Worm (Caenorhabditis elegans) whole organism, L1 larva: ENCODE measurements around the gene clec-182.
A peak's percentile ranks its signal among the peaks of the same experiment; 100 is the strongest.

ENCODE experiments used
- C16A3.4 ChIP-seq: fragments of 150-350 bp; optimal IDR thresholded peaks from 2 replicates; lab custom pipeline; 2014; ENCODE audit warnings: missing biosample characterization, missing genetic modification characterization
- F16B12.6 ChIP-seq: fragments of 150-350 bp; optimal IDR thresholded peaks from 2 replicates; lab custom pipeline; 2014; ENCODE audit warnings: missing biosample characterization, missing genetic modification characterization
- alr-1 ChIP-seq: fragments of 200-800 bp; sonication (Bioruptor generic); optimal IDR thresholded peaks from 2 replicates; lab custom pipeline; 2018; ENCODE audit warnings: borderline replicate concordance, mild to moderate bottlenecking, missing genetic modification characterization, missing compliant biosample characterization
- aly-2 ChIP-seq: fragments of 150-350 bp; optimal IDR thresholded peaks from 2 replicates; lab custom pipeline; 2014; ENCODE audit warnings: missing biosample characterization, missing genetic modification characterization
- blmp-1 ChIP-seq: fragments of 150-350 bp; optimal IDR thresholded peaks from 2 replicates; lab custom pipeline; 2014; ENCODE audit warnings: missing biosample characterization, missing genetic modification characterization
- dpl-1 ChIP-seq, 3 experiments: fragments of 150-350 bp in 2 of 3; sonication (generic microtip) in 1 of 3; optimal IDR thresholded peaks; 2 replicates each; lab custom pipeline; 2014 to 2017; ENCODE audit warnings: missing biosample characterization in 3 of 3, missing genetic modification characterization in 3 of 3, missing genetic modification reagents in 3 of 3
- dsc-1 ChIP-seq: sonication (generic microtip); optimal IDR thresholded peaks from 2 replicates; lab custom pipeline; 2016; ENCODE audit warnings: mild to moderate bottlenecking, missing genetic modification characterization, missing compliant biosample characterization
- efl-1 ChIP-seq, 4 experiments: fragments of 150-350 bp; optimal IDR thresholded peaks in 3 of 4; peaks in 1 of 4; 1 replicate in 1 of 4; 2 replicates in 3 of 4; lab custom pipeline; 2014; ENCODE audit warnings: missing biosample characterization in 2 of 4, missing genetic modification characterization in 2 of 4, missing genetic modification reagents in 2 of 4
- egl-27 ChIP-seq, 2 experiments: fragments of 150-350 bp in 1 of 2; sonication (generic microtip); optimal IDR thresholded peaks; 3 replicates each; lab custom pipeline; 2017 to 2018; ENCODE audit warnings: missing biosample characterization in 2 of 2, missing genetic modification characterization in 2 of 2, missing genetic modification reagents in 2 of 2
- elt-3 ChIP-seq, 6 experiments: fragments of 150-350 bp in 1 of 6; sonication (generic microtip); optimal IDR thresholded peaks; 2 replicates each; lab custom pipeline; 2017 to 2018; ENCODE audit warnings: missing biosample characterization in 6 of 6, missing genetic modification characterization in 6 of 6, inconsistent platforms in 1 of 6
- fkh-8 ChIP-seq: sonication (generic microtip); optimal IDR thresholded peaks from 2 replicates; lab custom pipeline; 2016; ENCODE audit warnings: mild to moderate bottlenecking, missing genetic modification characterization, missing compliant biosample characterization
- grh-1 ChIP-seq: fragments of 200-800 bp; sonication (Bioruptor generic); IDR thresholded peaks from 2 replicates; pipeline ENCODE4 v1.3.6; 2022; ENCODE audit warnings: missing genetic modification reagents, missing genetic modification characterization, missing compliant biosample characterization
- hlh-17 ChIP-seq: fragments of 200-800 bp; sonication (Bioruptor generic); optimal IDR thresholded peaks from 2 replicates; lab custom pipeline; 2018; ENCODE audit warnings: missing genetic modification characterization, mild to moderate bottlenecking, missing compliant biosample characterization, moderate library complexity, borderline replicate concordance
- hlh-4 ChIP-seq: sonication (generic microtip); optimal IDR thresholded peaks from 2 replicates; lab custom pipeline; 2016; ENCODE audit warnings: mild to moderate bottlenecking, missing genetic modification characterization, missing compliant biosample characterization
- irx-1 ChIP-seq: sonication (generic microtip); optimal IDR thresholded peaks from 2 replicates; lab custom pipeline; 2016; ENCODE audit warnings: missing genetic modification characterization, missing compliant biosample characterization
- lin-13 ChIP-seq: fragments of 150-350 bp; optimal IDR thresholded peaks from 2 replicates; lab custom pipeline; 2014; ENCODE audit warnings: missing biosample characterization, missing genetic modification reagents, missing genetic modification characterization
- lin-14 ChIP-seq: fragments of 200-800 bp; sonication (Bioruptor generic); optimal IDR thresholded peaks from 2 replicates; lab custom pipeline; 2018; ENCODE audit warnings: mild to moderate bottlenecking, missing genetic modification characterization, moderate library complexity, missing compliant biosample characterization
- lin-15B ChIP-seq: fragments of 150-350 bp; sonication (generic microtip); optimal IDR thresholded peaks from 3 replicates; lab custom pipeline; 2014; ENCODE audit warnings: missing biosample characterization, missing genetic modification characterization
- lin-35 ChIP-seq, 2 experiments: fragments of 150-350 bp; optimal IDR thresholded peaks; 2 replicates each; lab custom pipeline; 2014; ENCODE audit warnings: missing biosample characterization in 2 of 2, missing genetic modification characterization in 2 of 2, missing genetic modification reagents in 2 of 2
- lir-3 ChIP-seq: sonication (generic microtip); optimal IDR thresholded peaks from 2 replicates; lab custom pipeline; 2016; ENCODE audit warnings: mild to moderate bottlenecking, missing genetic modification characterization, moderate library complexity, missing compliant biosample characterization; ENCODE audit not compliant: poor library complexity
- lsy-2 ChIP-seq, 2 experiments: fragments of 150-350 bp; optimal IDR thresholded peaks; 2 replicates each; lab custom pipeline; 2014; ENCODE audit warnings: missing biosample characterization in 2 of 2, missing genetic modification characterization in 2 of 2
- mdl-1 ChIP-seq, 2 experiments: fragments of 150-350 bp; optimal IDR thresholded peaks; 2 replicates each; lab custom pipeline; 2014 to 2017; ENCODE audit warnings: missing biosample characterization in 2 of 2, missing genetic modification characterization in 2 of 2, inconsistent platforms in 1 of 2
- mef-2 ChIP-seq: fragments of 150-350 bp; optimal IDR thresholded peaks from 2 replicates; lab custom pipeline; 2014; ENCODE audit warnings: missing biosample characterization, missing genetic modification characterization
- mep-1 ChIP-seq: fragments of 150-350 bp; optimal IDR thresholded peaks from 2 replicates; lab custom pipeline; 2014; ENCODE audit warnings: missing biosample characterization, missing genetic modification characterization
- nhr-20 ChIP-seq: sonication (generic microtip); optimal IDR thresholded peaks from 2 replicates; lab custom pipeline; 2016; ENCODE audit warnings: mild to moderate bottlenecking, missing genetic modification characterization, missing compliant biosample characterization
- nhr-71 ChIP-seq: sonication (generic microtip); optimal IDR thresholded peaks from 2 replicates; lab custom pipeline; 2016; ENCODE audit warnings: mild to moderate bottlenecking, missing genetic modification characterization, moderate library complexity, missing compliant biosample characterization
- nhr-77 ChIP-seq: fragments of 150-350 bp; optimal IDR thresholded peaks from 2 replicates; lab custom pipeline; 2014; ENCODE audit warnings: missing biosample characterization, missing genetic modification characterization
- nhr-84 ChIP-seq: sonication (generic microtip); optimal IDR thresholded peaks from 2 replicates; lab custom pipeline; 2017; ENCODE audit warnings: missing biosample characterization, missing genetic modification characterization
- nhr-85 ChIP-seq: sonication (generic microtip); peaks from one replicate; lab custom pipeline; 2016; ENCODE audit warnings: missing genetic modification characterization, inconsistent platforms, missing compliant biosample characterization
- nhr-90 ChIP-seq: sonication (generic microtip); optimal IDR thresholded peaks from 2 replicates; lab custom pipeline; 2016; ENCODE audit warnings: mild to moderate bottlenecking, missing genetic modification characterization, missing compliant biosample characterization; ENCODE audit not compliant: poor library complexity
- pag-3 ChIP-seq: sonication (generic microtip); optimal IDR thresholded peaks from 2 replicates; lab custom pipeline; 2017; ENCODE audit warnings: missing genetic modification characterization, mild to moderate bottlenecking, missing compliant biosample characterization, antibody characterized with exemption, borderline replicate concordance; ENCODE audit not compliant: insufficient read depth
- rnt-1 ChIP-seq: sonication (generic microtip); optimal IDR thresholded peaks from 2 replicates; lab custom pipeline; 2016; ENCODE audit warnings: mild to moderate bottlenecking, missing genetic modification characterization, moderate library complexity, missing compliant biosample characterization
- skn-1 ChIP-seq: fragments of 150-350 bp; optimal IDR thresholded peaks from 2 replicates; lab custom pipeline; 2014; ENCODE audit warnings: missing biosample characterization, missing genetic modification characterization
- snpc-4 ChIP-seq: fragments of 150-350 bp; optimal IDR thresholded peaks from 2 replicates; lab custom pipeline; 2014; ENCODE audit warnings: missing biosample characterization, missing genetic modification characterization
- snu-23 ChIP-seq: sonication (generic microtip); optimal IDR thresholded peaks from 2 replicates; lab custom pipeline; 2016; ENCODE audit warnings: missing genetic modification characterization, missing compliant biosample characterization
- sox-4 ChIP-seq: sonication (generic microtip); optimal IDR thresholded peaks from 2 replicates; lab custom pipeline; 2016; ENCODE audit warnings: missing genetic modification characterization, missing compliant biosample characterization
- sptf-1 ChIP-seq: fragments of 150-350 bp; optimal IDR thresholded peaks from 2 replicates; lab custom pipeline; 2014; ENCODE audit warnings: missing biosample characterization, missing genetic modification characterization
- sup-37 ChIP-seq: fragments of 200-800 bp; sonication (Bioruptor generic); optimal IDR thresholded peaks from 2 replicates; lab custom pipeline; 2018; ENCODE audit warnings: mild to moderate bottlenecking, missing genetic modification characterization, missing compliant biosample characterization
- swsn-7 ChIP-seq: sonication (generic microtip); optimal IDR thresholded peaks from 2 replicates; lab custom pipeline; 2016; ENCODE audit warnings: missing genetic modification characterization, missing compliant biosample characterization
- tlp-1 ChIP-seq: fragments of 150-350 bp; optimal IDR thresholded peaks from 2 replicates; lab custom pipeline; 2014; ENCODE audit warnings: missing biosample characterization, missing genetic modification characterization
- unc-130 ChIP-seq: fragments of 150-350 bp; optimal IDR thresholded peaks from 2 replicates; lab custom pipeline; 2017; ENCODE audit warnings: missing biosample characterization, missing genetic modification characterization, inconsistent platforms
- unc-30 ChIP-seq: sonication (generic microtip); optimal IDR thresholded peaks from 2 replicates; lab custom pipeline; 2017; ENCODE audit warnings: missing biosample characterization, missing genetic modification characterization
- unc-86 ChIP-seq: sonication (generic microtip); optimal IDR thresholded peaks from 2 replicates; lab custom pipeline; 2016; ENCODE audit warnings: missing genetic modification characterization, missing compliant biosample characterization
- xbp-1 ChIP-seq: sonication (generic microtip); optimal IDR thresholded peaks from 2 replicates; lab custom pipeline; 2016; ENCODE audit warnings: missing genetic modification characterization, missing compliant biosample characterization

Gene clec-182

DNA sequence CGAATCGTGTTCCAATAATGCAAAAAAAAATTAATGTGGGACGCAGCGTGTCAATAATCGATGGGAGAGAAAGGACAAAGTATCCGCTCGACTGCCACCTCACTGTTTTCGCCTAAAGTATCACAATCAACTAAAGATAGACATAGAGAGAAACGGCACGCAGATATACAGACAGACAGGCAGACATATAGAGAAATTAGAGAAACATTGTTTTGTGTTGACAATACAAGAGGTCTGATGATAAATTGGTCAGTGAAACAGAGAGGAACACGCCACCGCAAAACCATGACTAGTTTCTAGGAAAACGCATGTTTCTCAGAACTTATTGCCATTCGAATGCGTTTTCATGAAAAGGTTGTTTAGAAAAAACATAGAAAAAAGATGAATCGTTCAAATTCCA lies 32.4 kb upstream of the clec-182 start, which contains the start of gene T28C6.8:
Gene T28C6.8 (minus strand): TSS at position 137 of the 400 bp plus-strand sequence.
- TF ChIP-seq rnt-1 (tag; lab: Kevin White, UChicago) (peak; percentile 16), unc-86 (tag; lab: Kevin White, UChicago) (no peak), hlh-17 (GFP tag; lab: Kevin White, UChicago) (no peak), nhr-85 (peak; percentile 85), sox-4 (tag; lab: Kevin White, UChicago) (peak; percentile 4), lin-13 (peak; percentile 23), lin-35 (GFP tag; optimal IDR thresholded peaks at IDR 0.05; lab: Kevin White, UChicago) (peak in 1 of 2 experiments; percentile 68), irx-1 (peak; percentile 10), sup-37 (no peak), mdl-1 (tag; optimal IDR thresholded peaks at IDR 0.05; lab: Kevin White, UChicago) (peak in 1 of 2 experiments; percentile 13), F16B12.6 (no peak), C16A3.4 (tag; lab: Kevin White, UChicago) (peak; percentile 1), pag-3 (peak; percentile 2), unc-130 (tag; lab: Kevin White, UChicago) (peak; percentile 32), lir-3 (tag; lab: Kevin White, UChicago) (no peak), fkh-8 (peak; percentile 33), blmp-1 (tag; lab: Kevin White, UChicago) (peak; percentile 88), tlp-1 (no peak), efl-1 (optimal IDR thresholded peaks at IDR 0.05; lab: Kevin White, UChicago) (peak; percentile 17 to 23), efl-1 (GFP tag; optimal IDR thresholded peaks at IDR 0.05 in 1 of 2; lab: Kevin White, UChicago) (no peak), nhr-77 (tag; lab: Kevin White, UChicago) (peak; percentile 17), nhr-84 (no peak), mep-1 (tag; lab: Kevin White, UChicago) (peak; percentile 63), egl-27 (tag; optimal IDR thresholded peaks at IDR 0.05; lab: Kevin White, UChicago) (peak in 1 of 2 experiments; percentile 18), nhr-90 (tag; lab: Kevin White, UChicago) (peak; percentile 36), skn-1 (tag; lab: Kevin White, UChicago) (peak; percentile 8), lin-14 (GFP tag; lab: Kevin White, UChicago) (peak; percentile 85), snu-23 (GFP tag; lab: Kevin White, UChicago) (peak; percentile 59), elt-3 (tag; optimal IDR thresholded peaks at IDR 0.05; lab: Kevin White, UChicago) (peak in 4 of 6 experiments; percentile 12 to 64 (median 52)), lsy-2 (tag; optimal IDR thresholded peaks at IDR 0.05; lab: Kevin White, UChicago) (peak; percentile 8 to 49), nhr-20 (tag; lab: Kevin White, UChicago) (peak; percentile 59), nhr-71 (tag; lab: Kevin White, UChicago) (peak; percentile 63), dpl-1 (GFP tag; optimal IDR thresholded peaks at IDR 0.05; lab: Kevin White, UChicago) (peak in 1 of 3 experiments; percentile 7), sptf-1 (tag; lab: Kevin White, UChicago) (no peak), grh-1 (peak; percentile 32; the same call in 1 of the 2 replicates)

DNA sequence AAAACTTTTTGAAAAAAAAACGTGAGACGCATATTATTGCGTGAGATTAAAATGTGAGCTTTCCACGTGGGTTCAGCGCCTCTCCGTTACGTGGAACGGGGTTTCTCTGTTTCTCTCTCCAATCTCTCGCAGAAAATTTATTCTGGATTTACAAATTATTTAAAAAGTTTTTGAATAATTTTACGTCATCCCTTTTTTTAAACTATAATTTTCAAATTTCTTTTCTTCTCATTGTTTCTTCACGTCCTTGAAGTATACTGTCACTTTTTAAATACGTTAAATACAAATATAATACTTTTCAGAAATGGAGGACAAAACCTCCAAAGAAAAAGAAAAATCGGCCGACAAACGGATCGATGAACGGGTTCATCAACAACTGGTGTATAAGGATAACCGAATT lies 29.3 kb upstream of the clec-182 start, which contains the start of gene T28C6.7:
Gene T28C6.7 (plus strand): TSS at position 301 of the 400 bp plus-strand sequence.
- TF ChIP-seq snpc-4 (tag; lab: Kevin White, UChicago) (no peak), swsn-7 (tag; lab: Kevin White, UChicago) (no peak), xbp-1 (tag; lab: Kevin White, UChicago) (no peak), dsc-1 (tag; lab: Kevin White, UChicago) (no peak), lin-15B (tag; lab: Kevin White, UChicago) (no peak), hlh-4 (tag; lab: Kevin White, UChicago) (no peak), tlp-1 (no peak), unc-86 (tag; lab: Kevin White, UChicago) (no peak), fkh-8 (no peak), mef-2 (tag; lab: Kevin White, UChicago) (no peak), aly-2 (tag; lab: Kevin White, UChicago) (no peak), alr-1 (tag; lab: Kevin White, UChicago) (no peak), unc-30 (no peak), lin-35 (GFP tag; optimal IDR thresholded peaks at IDR 0.05; lab: Kevin White, UChicago) (no peak)
